Worm (Caenorhabditis elegans): ENCODE results near the gene wdr-37.

Gene wdr-37

DNA sequence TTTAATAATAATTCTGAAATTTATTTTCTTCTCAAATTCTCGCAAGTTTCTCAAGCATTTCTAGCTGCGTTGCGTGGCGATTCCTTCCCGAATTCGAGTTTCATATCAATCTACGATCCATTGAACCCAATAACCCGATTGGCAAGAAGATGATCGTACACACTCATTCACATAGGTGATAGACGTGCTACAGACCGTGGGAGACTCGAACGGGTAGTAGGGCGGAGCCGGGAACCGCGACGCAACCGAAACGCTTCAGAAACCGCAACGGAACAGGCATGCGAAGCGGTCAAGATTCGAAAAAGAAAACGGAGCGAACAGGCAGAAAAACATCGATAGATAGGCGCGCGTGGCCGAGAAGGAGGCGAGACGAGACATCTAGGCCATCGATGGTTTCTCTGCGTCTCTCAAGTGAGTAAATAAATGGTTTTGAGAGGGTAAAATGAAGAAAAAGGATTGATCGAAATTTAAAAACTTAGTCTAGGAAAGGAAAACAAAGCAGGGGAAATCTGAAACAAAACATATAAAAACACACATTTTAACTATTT, 3.7 kb upstream of the wdr-37 start, which contains the start of gene madf-11 (continued):
- TF ChIP-seq pqm-1 (tag; optimal IDR thresholded peaks at IDR 0.05) = no peak
- TF ChIP-seq ceh-31 (tag; optimal IDR thresholded peaks at IDR 0.05) = peak; percentile 94
- TF ChIP-seq lin-11 (tag; optimal IDR thresholded peaks at IDR 0.05) = no peak
- TF ChIP-seq hlh-15 (tag; optimal IDR thresholded peaks at IDR 0.05) = no peak
- peak; percentile 36 for TF ChIP-seq elt-2 (tag; optimal IDR thresholded peaks at IDR 0.05)
- peak; percentile 82 for TF ChIP-seq mec-3 (tag; optimal IDR thresholded peaks at IDR 0.05; ENCODE audit: borderline replicate concordance)
- TF ChIP-seq T23F11.4 (GFP tag; optimal IDR thresholded peaks at IDR 0.05) = no peak
- no peak for TF ChIP-seq ceh-9 (tag; optimal IDR thresholded peaks at IDR 0.05)
- no peak for TF ChIP-seq unc-86 (tag; optimal IDR thresholded peaks at IDR 0.05)
- TF ChIP-seq dmd-4 (tag; optimal IDR thresholded peaks at IDR 0.05; ENCODE audit: borderline replicate concordance) = peak; percentile 49
- peak; percentile 21 for TF ChIP-seq fkh-6 (tag; optimal IDR thresholded peaks at IDR 0.05)
- no peak for TF ChIP-seq unc-55 (GFP tag; optimal IDR thresholded peaks at IDR 0.05)
- TF ChIP-seq ztf-16 (tag; optimal IDR thresholded peaks at IDR 0.05) = no peak
- TF ChIP-seq nfya-1 (tag; optimal IDR thresholded peaks at IDR 0.05) = peak; percentile 46
- TF ChIP-seq npax-4 (tag; optimal IDR thresholded peaks at IDR 0.05) = no peak
- no peak for TF ChIP-seq hlh-30 (tag; optimal IDR thresholded peaks at IDR 0.05; ENCODE audit: insufficient read depth)
- peak; percentile 26 for TF ChIP-seq ceh-34 (tag; optimal IDR thresholded peaks at IDR 0.05)
- TF ChIP-seq Y22D7AL.16 (tag; optimal IDR thresholded peaks at IDR 0.05) = no peak
- peak; percentile 82 for TF ChIP-seq ceh-2 (tag; optimal IDR thresholded peaks at IDR 0.05)
- no peak for TF ChIP-seq sox-4 (tag; optimal IDR thresholded peaks at IDR 0.05)
- peak; percentile 21 for TF ChIP-seq pha-2 (tag; optimal IDR thresholded peaks at IDR 0.05)
- no peak for TF ChIP-seq pha-4 (tag; optimal IDR thresholded peaks at IDR 0.05)
- no peak for TF ChIP-seq nhr-11 (tag; optimal IDR thresholded peaks at IDR 0.05)
- TF ChIP-seq ceh-48 (tag; optimal IDR thresholded peaks at IDR 0.05) = peak; percentile 64
- TF ChIP-seq fkh-10 (GFP tag; optimal IDR thresholded peaks at IDR 0.05) = no peak
- TF ChIP-seq lim-6 (tag; optimal IDR thresholded peaks at IDR 0.05) = no peak
- no peak for TF ChIP-seq eyg-1 (tag; optimal IDR thresholded peaks at IDR 0.05)
- TF ChIP-seq unc-42 (tag; optimal IDR thresholded peaks at IDR 0.05) = peak; percentile 67
- TF ChIP-seq F13H6.1 (tag; optimal IDR thresholded peaks at IDR 0.05) = peak; percentile 18
- TF ChIP-seq madf-2 (tag; optimal IDR thresholded peaks at IDR 0.05) = no peak
- TF ChIP-seq ttx-3 (tag; optimal IDR thresholded peaks at IDR 0.05) = no peak
- TF ChIP-seq rnt-1 (tag; optimal IDR thresholded peaks at IDR 0.05) = peak; percentile 74
- TF ChIP-seq syd-9 (tag; optimal IDR thresholded peaks at IDR 0.05) = peak; percentile 34
- peak; percentile 37 for TF ChIP-seq fax-1 (tag; optimal IDR thresholded peaks at IDR 0.05)
- TF ChIP-seq unc-3 (GFP tag; conservative IDR thresholded peaks at IDR 0.05) = no peak
- TF ChIP-seq unc-3 (tag; optimal IDR thresholded peaks at IDR 0.05) = no peak
- no peak for TF ChIP-seq ceh-24 (tag; optimal IDR thresholded peaks at IDR 0.05)
- TF ChIP-seq K09A11.1 (tag; optimal IDR thresholded peaks at IDR 0.05; ENCODE audit: insufficient read depth) = no peak

DNA sequence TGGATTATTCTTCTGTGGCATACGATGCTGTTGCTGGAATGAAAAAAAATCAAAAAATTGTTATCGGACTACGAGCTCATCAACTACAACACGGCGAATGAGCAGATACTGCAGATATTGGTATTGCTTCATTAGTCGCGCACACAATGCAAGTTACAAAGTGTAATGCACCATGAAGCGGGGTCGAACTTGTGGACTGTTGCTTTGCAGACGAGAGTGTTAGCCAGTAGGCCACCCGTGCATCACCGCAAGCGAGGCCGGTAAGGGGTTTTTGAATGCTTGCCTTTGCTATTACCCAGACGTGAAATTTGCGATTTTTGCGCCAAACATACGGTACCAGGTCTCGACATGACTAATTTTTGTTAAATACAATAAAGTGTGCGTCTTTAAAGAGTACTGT, 2.1 kb upstream of the wdr-37 start:
- TF ChIP-seq syd-9 (tag; optimal IDR thresholded peaks at IDR 0.05) (peak; percentile 82), rnt-1 (tag; optimal IDR thresholded peaks at IDR 0.05) (peak; percentile 88), ceh-18 (tag; optimal IDR thresholded peaks at IDR 0.05) (peak; percentile 90), hlh-13 (GFP tag; optimal IDR thresholded peaks at IDR 0.05) (peak; percentile 89), fkh-6 (tag; optimal IDR thresholded peaks at IDR 0.05) (peak; percentile 91), madf-2 (tag; optimal IDR thresholded peaks at IDR 0.05) (peak; percentile 86), pqm-1 (tag; optimal IDR thresholded peaks at IDR 0.05) (peak; percentile 66), fax-1 (tag; optimal IDR thresholded peaks at IDR 0.05) (peak; percentile 72), fkh-10 (GFP tag; optimal IDR thresholded peaks at IDR 0.05) (no peak), lim-6 (tag; optimal IDR thresholded peaks at IDR 0.05) (peak; percentile 51), ceh-2 (tag; optimal IDR thresholded peaks at IDR 0.05) (peak; percentile 83), ceh-48 (tag; optimal IDR thresholded peaks at IDR 0.05) (peak; percentile 82), ceh-31 (tag; optimal IDR thresholded peaks at IDR 0.05) (peak; percentile 57), F13H6.1 (tag; optimal IDR thresholded peaks at IDR 0.05) (peak; percentile 83), ceh-30 (tag; optimal IDR thresholded peaks at IDR 0.05) (peak; percentile 10), pag-3 (tag; optimal IDR thresholded peaks at IDR 0.05; ENCODE audit: borderline replicate concordance) (no peak), pha-4 (tag; optimal IDR thresholded peaks at IDR 0.05) (no peak), ceh-45 (GFP tag; IDR thresholded peaks at IDR 0.05) (peak; percentile 93), ceh-14 (tag; optimal IDR thresholded peaks at IDR 0.05) (peak; percentile 84), elt-2 (tag; optimal IDR thresholded peaks at IDR 0.05) (peak; percentile 95), zip-5 (tag; optimal IDR thresholded peaks at IDR 0.05) (peak; percentile 77), ceh-6 (GFP tag; optimal IDR thresholded peaks at IDR 0.05) (peak; percentile 98), sox-4 (tag; optimal IDR thresholded peaks at IDR 0.05) (peak; percentile 91), hlh-15 (tag; optimal IDR thresholded peaks at IDR 0.05) (peak; percentile 36), unc-3 (GFP tag; conservative IDR thresholded peaks at IDR 0.05) (peak; percentile 80), unc-3 (tag; optimal IDR thresholded peaks at IDR 0.05) (peak; percentile 71), ceh-24 (tag; optimal IDR thresholded peaks at IDR 0.05) (peak; percentile 80), pat-9 (tag; optimal IDR thresholded peaks at IDR 0.05) (peak; percentile 97), tbx-2 (tag; optimal IDR thresholded peaks at IDR 0.05) (peak; percentile 90), tbx-7 (tag; optimal IDR thresholded peaks at IDR 0.05) (peak; percentile 72), unc-55 (GFP tag; optimal IDR thresholded peaks at IDR 0.05) (no peak)
